Worm (Caenorhabditis elegans): ENCODE results near the gene pdzd-8.

DNA sequence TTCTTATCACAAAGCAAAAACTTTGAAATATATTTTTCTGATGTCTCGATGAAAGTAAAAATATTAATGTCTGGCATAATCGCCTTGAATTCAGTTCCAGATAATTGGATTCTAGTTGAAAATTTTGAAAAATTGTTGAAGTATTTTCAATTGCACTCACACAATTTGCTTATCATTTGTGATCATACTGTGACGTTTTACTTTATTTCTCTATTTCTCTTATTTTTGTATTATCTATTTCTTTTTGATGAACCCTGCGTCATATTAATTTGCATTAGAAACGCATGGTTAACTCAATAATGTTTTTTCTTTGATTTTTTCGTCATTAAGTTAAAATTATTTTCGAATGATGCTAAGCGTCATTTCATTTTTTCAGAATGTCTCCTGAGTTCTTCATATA is 34.9 kb downstream of the pdzd-8 start, which contains the start of gene C53D6.11:
- TF ChIP-seq ref-1 (GFP tag; conservative IDR thresholded peaks at IDR 0.05) = no peak
- TF ChIP-seq flt-1 (GFP tag; IDR thresholded peaks at IDR 0.05) = no peak
- TF ChIP-seq cog-1 (tag; optimal IDR thresholded peaks at IDR 0.05) = no peak
- TF ChIP-seq T22C8.4 (GFP tag; IDR thresholded peaks at IDR 0.05) = no peak
- no peak for TF ChIP-seq ztf-29 (GFP tag; IDR thresholded peaks at IDR 0.05)
- no peak for TF ChIP-seq ztf-23 (GFP tag; IDR thresholded peaks at IDR 0.05)
- no peak for TF ChIP-seq klf-2 (GFP tag; conservative IDR thresholded peaks at IDR 0.05)
- no peak for TF ChIP-seq tab-1 (GFP tag; IDR thresholded peaks at IDR 0.05)
